Worm (Caenorhabditis elegans) whole organism, L4 larva: ENCODE measurements around the gene F47B8.14.

Source experiments
- F44E2.7 ChIP-seq: fragments of 200-800 bp; sonication (Bioruptor generic); IDR thresholded peaks from 2 replicates; pipeline ENCODE4 v2.1.2; 2022; ENCODE audit warnings: missing genetic modification characterization, missing compliant biosample characterization
- F49E8.2 ChIP-seq: sonication (generic microtip); optimal IDR thresholded peaks from 2 replicates; lab custom pipeline; 2016; ENCODE audit warnings: missing compliant biosample characterization, mild to moderate bottlenecking, missing genetic modification characterization, borderline replicate concordance
- T26A8.4 ChIP-seq: fragments of 200-800 bp; sonication (Bioruptor generic); IDR thresholded peaks from 2 replicates; pipeline ENCODE4 v1.3.6; 2022; ENCODE audit warnings: missing genetic modification characterization, missing compliant biosample characterization
- Y105C5A.15 ChIP-seq: fragments of 200-800 bp; sonication (Bioruptor generic); IDR thresholded peaks from 2 replicates; pipeline ENCODE4 v1.3.6; 2022; ENCODE audit warnings: missing genetic modification characterization, missing compliant biosample characterization
- Y5F2A.4 ChIP-seq: fragments of 200-800 bp; sonication (Bioruptor generic); optimal IDR thresholded peaks from 2 replicates; lab custom pipeline; 2018; ENCODE audit warnings: mild to moderate bottlenecking, missing genetic modification characterization, missing compliant biosample characterization
- Y75B8A.6 ChIP-seq: fragments of 200-800 bp; sonication (Bioruptor generic); IDR thresholded peaks from 2 replicates; pipeline ENCODE4 v1.3.6; 2022; ENCODE audit warnings: missing genetic modification reagents, missing genetic modification characterization, missing compliant biosample characterization
- ZK337.2 ChIP-seq: fragments of 200-800 bp; sonication (Bioruptor generic); IDR thresholded peaks from 2 replicates; pipeline ENCODE4 v1.3.6; 2022; ENCODE audit warnings: missing genetic modification reagents, missing genetic modification characterization, missing compliant biosample characterization
- ZK546.5 ChIP-seq, 2 experiments: sonication (generic microtip); optimal IDR thresholded peaks; 2 replicates each; lab custom pipeline; 2017; ENCODE audit warnings: missing biosample characterization in 2 of 2, missing genetic modification characterization in 2 of 2
- aly-2 ChIP-seq: sonication (generic microtip); optimal IDR thresholded peaks from 2 replicates; lab custom pipeline; 2018; ENCODE audit warnings: missing biosample characterization, missing genetic modification characterization
- attf-4 ChIP-seq: sonication (generic microtip); optimal IDR thresholded peaks from 3 replicates; lab custom pipeline; 2017; ENCODE audit warnings: missing biosample characterization, missing genetic modification characterization
- ceh-28 ChIP-seq: fragments of 150-350 bp; optimal IDR thresholded peaks from 2 replicates; lab custom pipeline; 2014; ENCODE audit warnings: missing biosample characterization, missing genetic modification reagents, missing genetic modification characterization
- ceh-44 ChIP-seq: fragments of 200-800 bp; sonication (Bioruptor generic); IDR thresholded peaks from 2 replicates; pipeline ENCODE4 v1.3.6; 2022; ENCODE audit warnings: missing genetic modification reagents, missing genetic modification characterization, missing compliant biosample characterization
- cey-2 ChIP-seq: sonication (generic microtip); optimal IDR thresholded peaks from 3 replicates; lab custom pipeline; 2017; ENCODE audit warnings: missing genetic modification characterization, mild to moderate bottlenecking, missing compliant biosample characterization, antibody characterized with exemption, borderline replicate concordance; ENCODE audit not compliant: insufficient read depth
- ctbp-1 ChIP-seq: fragments of 200-800 bp; sonication (Bioruptor generic); IDR thresholded peaks from 2 replicates; pipeline ENCODE4 v1.3.6; 2022; ENCODE audit warnings: missing genetic modification reagents, missing genetic modification characterization, missing compliant biosample characterization
- daf-16 ChIP-seq, 3 experiments: sonication (generic microtip); optimal IDR thresholded peaks; 2 replicates each; lab custom pipeline; 2016 to 2017; ENCODE audit warnings: missing genetic modification characterization in 3 of 3, missing genetic modification reagents in 3 of 3, mild to moderate bottlenecking in 2 of 3, missing compliant biosample characterization in 2 of 3, missing biosample characterization in 1 of 3, moderate library complexity in 1 of 3
- daf-19 ChIP-seq: fragments of 200-800 bp; sonication (Bioruptor generic); conservative IDR thresholded peaks from 2 replicates; pipeline ENCODE4 v1.3.6; 2022; ENCODE audit warnings: missing genetic modification characterization, missing compliant biosample characterization
- dmd-6 ChIP-seq: fragments of 200-800 bp; sonication (Bioruptor generic); IDR thresholded peaks from 2 replicates; pipeline ENCODE4 v1.3.6; 2022; ENCODE audit warnings: missing genetic modification reagents, missing genetic modification characterization, missing compliant biosample characterization
- dmd-8 ChIP-seq: fragments of 200-800 bp; sonication (Bioruptor generic); IDR thresholded peaks from 2 replicates; pipeline ENCODE4 v1.3.6; 2022; ENCODE audit warnings: missing genetic modification characterization, missing compliant biosample characterization
- fkh-10 ChIP-seq: fragments of 150-350 bp; optimal IDR thresholded peaks from 2 replicates; lab custom pipeline; 2014; ENCODE audit warnings: missing biosample characterization, missing genetic modification reagents, missing genetic modification characterization
- hlh-30 ChIP-seq: sonication (generic microtip); optimal IDR thresholded peaks from 2 replicates; lab custom pipeline; 2017; ENCODE audit warnings: antibody characterized with exemption, mild to moderate bottlenecking, missing genetic modification characterization, missing compliant biosample characterization; ENCODE audit not compliant: insufficient read depth
- hmg-1.1 ChIP-seq: fragments of 200-800 bp; sonication (Bioruptor generic); IDR thresholded peaks from 2 replicates; pipeline ENCODE4 v1.3.6; 2022; ENCODE audit warnings: missing genetic modification reagents, missing genetic modification characterization, missing compliant biosample characterization
- lim-7 ChIP-seq: fragments of 200-800 bp; sonication (Bioruptor generic); IDR thresholded peaks from 2 replicates; pipeline ENCODE4 v1.3.6; 2022; ENCODE audit warnings: missing genetic modification characterization, missing compliant biosample characterization
- lin-15B ChIP-seq: fragments of 150-350 bp; sonication (generic microtip); optimal IDR thresholded peaks from 3 replicates; lab custom pipeline; 2014; ENCODE audit warnings: missing biosample characterization, missing genetic modification characterization
- lin-29 ChIP-seq: fragments of 200-800 bp; sonication (Bioruptor generic); IDR thresholded peaks from 2 replicates; pipeline ENCODE4 v1.3.6; 2022; ENCODE audit warnings: missing genetic modification reagents, missing genetic modification characterization, missing compliant biosample characterization
- lin-38 ChIP-seq: fragments of 200-800 bp; sonication (Bioruptor generic); IDR thresholded peaks from 2 replicates; pipeline ENCODE4 v1.3.6; 2022; ENCODE audit warnings: missing genetic modification reagents, missing genetic modification characterization, missing compliant biosample characterization
- lir-3 ChIP-seq: sonication (generic microtip); optimal IDR thresholded peaks from 2 replicates; lab custom pipeline; 2016; ENCODE audit warnings: mild to moderate bottlenecking, missing genetic modification characterization, missing compliant biosample characterization
- lsy-2 ChIP-seq, 2 experiments: fragments of 150-350 bp in 1 of 2; sonication (generic microtip) in 1 of 2; optimal IDR thresholded peaks; 2 replicates each; lab custom pipeline; 2014 to 2017; ENCODE audit warnings: missing biosample characterization in 2 of 2, missing genetic modification characterization in 2 of 2
- madf-5 ChIP-seq, 2 experiments: fragments of 200-800 bp; sonication (Bioruptor generic); IDR thresholded peaks; 2 replicates each; pipeline ENCODE4 v1.3.6; 2022; ENCODE audit warnings: missing compliant biosample characterization in 2 of 2, missing genetic modification characterization in 2 of 2
- mdl-1 ChIP-seq, 2 experiments: fragments of 150-350 bp in 1 of 2; sonication (generic microtip) in 1 of 2; optimal IDR thresholded peaks; 2 replicates each; lab custom pipeline; 2014 to 2017; ENCODE audit warnings: missing biosample characterization in 2 of 2, missing genetic modification characterization in 2 of 2
- mdt-29 ChIP-seq: fragments of 200-800 bp; sonication (Bioruptor generic); IDR thresholded peaks from 2 replicates; pipeline ENCODE4 v1.3.6; 2022; ENCODE audit warnings: missing genetic modification reagents, missing genetic modification characterization, missing compliant biosample characterization
- nhr-102 ChIP-seq: sonication (generic microtip); optimal IDR thresholded peaks from 2 replicates; lab custom pipeline; 2016; ENCODE audit warnings: mild to moderate bottlenecking, missing genetic modification characterization, moderate library complexity, missing compliant biosample characterization
- nhr-111 ChIP-seq: fragments of 200-800 bp; sonication (Bioruptor generic); optimal IDR thresholded peaks from 2 replicates; lab custom pipeline; 2018; ENCODE audit warnings: mild to moderate bottlenecking, missing genetic modification characterization, missing compliant biosample characterization
- nhr-237 ChIP-seq: sonication (generic microtip); optimal IDR thresholded peaks from 2 replicates; lab custom pipeline; 2017; ENCODE audit warnings: missing biosample characterization, missing genetic modification characterization
- nhr-25 ChIP-seq: sonication (generic microtip); optimal IDR thresholded peaks from 2 replicates; lab custom pipeline; 2017; ENCODE audit warnings: missing genetic modification characterization, mild to moderate bottlenecking, missing compliant biosample characterization, antibody characterized with exemption, moderate library complexity, borderline replicate concordance; ENCODE audit not compliant: insufficient read depth
- nhr-42 ChIP-seq: fragments of 200-800 bp; sonication (Bioruptor generic); IDR thresholded peaks from 2 replicates; pipeline ENCODE4 v1.3.6; 2022; ENCODE audit warnings: missing genetic modification characterization, missing compliant biosample characterization
- nhr-6 ChIP-seq: fragments of 150-350 bp; optimal IDR thresholded peaks from 2 replicates; lab custom pipeline; 2014; ENCODE audit warnings: missing biosample characterization, missing genetic modification characterization
- nhr-76 ChIP-seq: fragments of 150-350 bp; optimal IDR thresholded peaks from 2 replicates; lab custom pipeline; 2014; ENCODE audit warnings: missing biosample characterization, missing genetic modification characterization
- php-3 ChIP-seq: fragments of 200-800 bp; sonication (Bioruptor generic); IDR thresholded peaks from 2 replicates; pipeline ENCODE4 v1.3.6; 2022; ENCODE audit warnings: missing genetic modification reagents, missing genetic modification characterization, missing compliant biosample characterization
- rbr-2 ChIP-seq: sonication (generic microtip); optimal IDR thresholded peaks from 2 replicates; lab custom pipeline; 2016; ENCODE audit warnings: missing genotype, missing genetic modification characterization, missing compliant biosample characterization
- set-16 ChIP-seq: fragments of 200-800 bp; sonication (Bioruptor generic); IDR thresholded peaks from 2 replicates; pipeline ENCODE4 v1.3.6; 2022; ENCODE audit warnings: missing genetic modification reagents, missing genetic modification characterization, missing compliant biosample characterization
- snpc-4 ChIP-seq: fragments of 150-350 bp; optimal IDR thresholded peaks from 2 replicates; lab custom pipeline; 2014; ENCODE audit warnings: missing biosample characterization, missing genetic modification characterization
- spr-1 ChIP-seq: sonication (generic microtip); optimal IDR thresholded peaks from 2 replicates; lab custom pipeline; 2016; ENCODE audit warnings: mild to moderate bottlenecking, missing genetic modification characterization, missing compliant biosample characterization
- spr-3 ChIP-seq: fragments of 200-800 bp; sonication (Bioruptor generic); optimal IDR thresholded peaks from 2 replicates; lab custom pipeline; 2018; ENCODE audit warnings: mild to moderate bottlenecking, missing genetic modification characterization, missing compliant biosample characterization
- tag-97 ChIP-seq: fragments of 200-800 bp; sonication (Bioruptor generic); IDR thresholded peaks from 2 replicates; pipeline ENCODE4 v1.3.6; 2022; ENCODE audit warnings: missing genetic modification characterization, missing compliant biosample characterization
- tra-1 ChIP-seq: fragments of 200-800 bp; sonication (Bioruptor generic); IDR thresholded peaks from 2 replicates; pipeline ENCODE4 v1.3.6; 2022; ENCODE audit warnings: missing genetic modification reagents, missing genetic modification characterization, missing compliant biosample characterization
- unc-39 ChIP-seq: sonication (generic microtip); optimal IDR thresholded peaks from 2 replicates; lab custom pipeline; 2017; ENCODE audit warnings: missing biosample characterization, missing genetic modification characterization
- unc-62 ChIP-seq, 3 experiments: fragments of 150-350 bp in 1 of 3; sonication (generic microtip); optimal IDR thresholded peaks in 2 of 3; peaks in 1 of 3; 1 replicate in 1 of 3; 2 replicates in 2 of 3; lab custom pipeline; 2014 to 2017; ENCODE audit warnings: missing biosample characterization in 3 of 3, missing genetic modification characterization in 3 of 3, missing genetic modification reagents in 3 of 3, missing genotype in 1 of 3
- zag-1 ChIP-seq: fragments of 150-350 bp; optimal IDR thresholded peaks from 2 replicates; lab custom pipeline; 2014; ENCODE audit warnings: missing biosample characterization, missing genetic modification characterization
- zip-11 ChIP-seq: fragments of 200-800 bp; sonication (Bioruptor generic); IDR thresholded peaks from 2 replicates; pipeline ENCODE4 v1.3.6; 2022; ENCODE audit warnings: missing genetic modification characterization, missing compliant biosample characterization
- ztf-7 ChIP-seq: fragments of 150-350 bp; optimal IDR thresholded peaks from 2 replicates; lab custom pipeline; 2014; ENCODE audit warnings: missing biosample characterization, missing genetic modification characterization

The F47B8.14 gene

DNA sequence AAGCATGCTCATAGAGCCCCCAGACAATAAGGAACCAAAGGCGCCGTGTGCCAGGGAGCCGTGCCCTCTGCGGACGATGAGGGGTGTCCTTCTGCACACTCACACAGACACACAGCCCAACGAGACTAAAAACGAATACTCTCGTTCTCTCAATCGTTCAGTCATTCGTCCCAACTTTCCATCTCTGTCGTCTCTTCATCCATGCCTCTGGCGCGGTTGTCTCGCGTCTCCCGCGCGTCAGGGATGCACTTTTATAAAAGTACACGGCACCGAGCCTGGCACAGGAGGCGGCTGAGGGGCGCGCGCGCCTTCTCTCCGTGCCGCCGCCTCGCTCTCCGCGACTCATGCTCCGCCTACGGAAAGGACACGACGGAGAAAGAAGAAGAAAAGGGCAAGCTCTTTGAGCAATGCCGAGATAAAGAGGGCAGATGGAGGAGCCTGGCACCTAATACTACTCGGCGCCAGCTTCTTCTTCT lies 46.2 kb downstream of the F47B8.14 start (continued):
- TF ChIP-seq mdt-29 (GFP tag; lab: Robert Waterston, UW) (no peak), F44E2.7 (GFP tag; lab: Robert Waterston, UW) (no peak), lin-15B (tag; lab: Kevin White, UChicago) (no peak), nhr-237 (tag; lab: Kevin White, UChicago) (no peak), Y5F2A.4 (GFP tag; lab: Kevin White, UChicago) (no peak), daf-16 (GFP tag; optimal IDR thresholded peaks at IDR 0.05; lab: Kevin White, UChicago) (peak; percentile 44 to 58), daf-16 (tag; optimal IDR thresholded peaks at IDR 0.05; lab: Kevin White, UChicago) (peak; percentile 69), zip-11 (GFP tag; lab: Robert Waterston, UW) (no peak), lin-38 (GFP tag; lab: Robert Waterston, UW) (peak; percentile 55), cey-2 (tag; lab: Kevin White, UChicago) (no peak), Y105C5A.15 (GFP tag; lab: Robert Waterston, UW) (no peak), ceh-44 (GFP tag; lab: Robert Waterston, UW) (peak; percentile 21; the same call in 1 of the 2 replicates), nhr-42 (0 out of 2 replicates have a peak, but pooled peaks have one; percentile 56), ZK546.5 (tag; optimal IDR thresholded peaks at IDR 0.05; lab: Kevin White, UChicago) (no peak), mdl-1 (tag; optimal IDR thresholded peaks at IDR 0.05; lab: Kevin White, UChicago) (peak; percentile 87 to 92), Y75B8A.6 (GFP tag; lab: Robert Waterston, UW) (no peak), spr-1 (tag; lab: Kevin White, UChicago) (peak; percentile 70), zag-1 (tag; lab: Kevin White, UChicago) (no peak), nhr-25 (peak; percentile 22), rbr-2 (peak; percentile 87), ctbp-1 (GFP tag; lab: Robert Waterston, UW) (peak; percentile 90), lir-3 (tag; lab: Kevin White, UChicago) (peak; percentile 45), lim-7 (GFP tag; lab: Robert Waterston, UW) (no peak), snpc-4 (tag; lab: Kevin White, UChicago) (no peak), ztf-7 (tag; lab: Kevin White, UChicago) (no peak), daf-19 (no peak), ceh-28 (no peak), ZK337.2 (GFP tag; lab: Robert Waterston, UW) (no peak), aly-2 (tag; lab: Kevin White, UChicago) (no peak), F49E8.2 (tag; lab: Kevin White, UChicago) (no peak), lsy-2 (tag; optimal IDR thresholded peaks at IDR 0.05; lab: Kevin White, UChicago) (peak; percentile 65 to 79), dmd-8 (GFP tag; lab: Robert Waterston, UW) (no peak), nhr-102 (tag; lab: Kevin White, UChicago) (peak; percentile 63), madf-5 (GFP tag; IDR thresholded peaks at IDR 0.05; lab: Robert Waterston, UW) (no peak), unc-39 (tag; lab: Kevin White, UChicago) (no peak), fkh-10 (GFP tag; lab: Kevin White, UChicago) (peak; percentile 52), nhr-111 (GFP tag; lab: Kevin White, UChicago) (no peak), set-16 (GFP tag; lab: Robert Waterston, UW) (peak; percentile 100), php-3 (GFP tag; lab: Robert Waterston, UW) (peak; percentile 68; the same call in 1 of the 2 replicates), dmd-6 (GFP tag; lab: Robert Waterston, UW) (peak; percentile 55), attf-4 (tag; lab: Kevin White, UChicago) (peak; percentile 45), lin-29 (GFP tag; lab: Robert Waterston, UW) (no peak), unc-62 (GFP tag; optimal IDR thresholded peaks at IDR 0.05 in 1 of 2; lab: Kevin White, UChicago) (peak in 1 of 2 experiments; percentile 52), unc-62 (tag; optimal IDR thresholded peaks at IDR 0.05; lab: Kevin White, UChicago) (no peak), spr-3 (GFP tag; lab: Kevin White, UChicago) (peak; percentile 33), nhr-6 (tag; lab: Kevin White, UChicago) (peak; percentile 27), hmg-1.1 (GFP tag; lab: Robert Waterston, UW) (peak; percentile 92), nhr-76 (no peak), T26A8.4 (GFP tag; lab: Robert Waterston, UW) (0 out of 2 replicates have a peak, but pooled peaks have one; percentile 66), tag-97 (GFP tag; lab: Robert Waterston, UW) (no peak), tra-1 (GFP tag; lab: Robert Waterston, UW) (0 out of 2 replicates have a peak, but pooled peaks have one; percentile 46), hlh-30 (tag; lab: Kevin White, UChicago) (peak; percentile 91)
